Worm (Caenorhabditis elegans) whole organism, midembryonic: ENCODE data around the gene F21D5.6.

Experiments
- T22C8.4 ChIP-seq: fragments of 200-800 bp; sonication (Bioruptor generic); IDR thresholded peaks from 2 replicates; pipeline ENCODE4 v1.3.6; 2022; ENCODE audit warnings: missing genetic modification characterization, missing compliant biosample characterization
- cog-1 ChIP-seq: sonication (generic microtip); optimal IDR thresholded peaks from 2 replicates; lab custom pipeline; 2016; ENCODE audit warnings: missing genetic modification characterization, missing compliant biosample characterization
- flt-1 ChIP-seq: fragments of 200-800 bp; sonication (Bioruptor generic); IDR thresholded peaks from 2 replicates; pipeline ENCODE4 v1.3.6; 2022; ENCODE audit warnings: missing genetic modification characterization, missing compliant biosample characterization
- klf-2 ChIP-seq: fragments of 200-800 bp; sonication (Bioruptor generic); conservative IDR thresholded peaks from 2 replicates; pipeline ENCODE4 v1.3.6; 2022; ENCODE audit warnings: missing genetic modification reagents, missing genetic modification characterization, missing compliant biosample characterization
- ref-1 ChIP-seq: fragments of 200-800 bp; sonication (Bioruptor generic); conservative IDR thresholded peaks from 2 replicates; pipeline ENCODE4 v1.3.6; 2022; ENCODE audit warnings: missing genetic modification reagents, missing genetic modification characterization, missing compliant biosample characterization
- tab-1 ChIP-seq: fragments of 200-800 bp; sonication (Bioruptor generic); IDR thresholded peaks from 2 replicates; pipeline ENCODE4 v1.3.6; 2022; ENCODE audit warnings: missing genetic modification characterization, missing compliant biosample characterization
- ztf-23 ChIP-seq: fragments of 200-800 bp; sonication (Bioruptor generic); IDR thresholded peaks from 2 replicates; pipeline ENCODE4 v1.3.6; 2022; ENCODE audit warnings: missing genetic modification reagents, missing genetic modification characterization, missing compliant biosample characterization
- ztf-29 ChIP-seq: fragments of 200-800 bp; sonication (Bioruptor generic); IDR thresholded peaks from 2 replicates; pipeline ENCODE4 v1.3.6; 2022; ENCODE audit warnings: missing genetic modification reagents, missing genetic modification characterization, missing compliant biosample characterization

DNA sequence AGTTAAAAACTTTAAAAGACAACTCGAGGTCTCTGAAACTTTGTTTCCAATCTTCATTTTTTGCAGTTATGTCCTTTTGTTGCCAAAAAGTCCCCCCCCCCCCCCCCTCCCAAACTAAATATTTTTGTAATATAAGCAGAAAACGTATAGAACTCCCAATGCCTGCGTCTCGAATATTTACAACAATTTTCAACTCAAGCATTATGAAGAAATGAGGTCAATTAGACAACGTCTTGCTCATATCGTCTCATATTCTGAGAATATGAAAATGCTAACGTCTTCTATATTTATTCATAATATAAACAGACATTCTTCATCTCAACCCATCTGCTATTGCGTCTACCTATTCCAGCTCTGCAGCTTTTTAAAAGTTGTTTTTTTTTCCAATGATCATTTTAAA lies 23.0 kb downstream of the F21D5.6 start, which contains the start of gene H23L24.1:
- TF ChIP-seq klf-2 (no peak), tab-1 (GFP tag; lab: Robert Waterston, UW) (no peak), cog-1 (tag; lab: Kevin White, UChicago) (no peak), ztf-23 (GFP tag; lab: Robert Waterston, UW) (no peak), T22C8.4 (no peak), ztf-29 (GFP tag; lab: Robert Waterston, UW) (no peak), ref-1 (GFP tag; lab: Robert Waterston, UW) (no peak), flt-1 (GFP tag; lab: Robert Waterston, UW) (no peak)
